Fruit fly (Drosophila melanogaster) whole organism, pupa: ENCODE measurements around the gene CG13060.

Experiments
- CG4496 ChIP-seq: fragments of 200-800 bp; sonication (Bioruptor generic); IDR thresholded peaks from 3 replicates; pipeline ENCODE4 v1.3.6; 2022; ENCODE audit warnings: missing biosample characterization, missing genetic modification characterization
- CG8301 ChIP-seq: fragments of 200-800 bp; sonication (Bioruptor generic); optimal IDR thresholded peaks from 2 replicates; lab custom pipeline; 2018; ENCODE audit warnings: missing biosample characterization, mild to moderate bottlenecking, missing genetic modification characterization
- Pif1A ChIP-seq: fragments of 200-800 bp; sonication (Bioruptor generic); optimal IDR thresholded peaks from 3 replicates; lab custom pipeline; 2016; ENCODE audit warnings: missing biosample characterization, missing genetic modification characterization
- Snoo ChIP-seq: fragments of 200-800 bp; sonication (Bioruptor generic); optimal IDR thresholded peaks from 3 replicates; lab custom pipeline; 2017; ENCODE audit warnings: missing biosample characterization, mild to moderate bottlenecking, missing genetic modification characterization, inconsistent platforms
- fd96Ca ChIP-seq: fragments of 200-800 bp; sonication (Bioruptor generic); IDR thresholded peaks from 3 replicates; pipeline ENCODE4 v1.3.6; 2022; ENCODE audit warnings: missing biosample characterization, missing genetic modification characterization
- gl ChIP-seq: fragments of 200-800 bp; sonication (Bioruptor generic); optimal IDR thresholded peaks from 2 replicates; lab custom pipeline; 2018; ENCODE audit warnings: missing biosample characterization, mild to moderate bottlenecking, missing genetic modification characterization

DNA sequence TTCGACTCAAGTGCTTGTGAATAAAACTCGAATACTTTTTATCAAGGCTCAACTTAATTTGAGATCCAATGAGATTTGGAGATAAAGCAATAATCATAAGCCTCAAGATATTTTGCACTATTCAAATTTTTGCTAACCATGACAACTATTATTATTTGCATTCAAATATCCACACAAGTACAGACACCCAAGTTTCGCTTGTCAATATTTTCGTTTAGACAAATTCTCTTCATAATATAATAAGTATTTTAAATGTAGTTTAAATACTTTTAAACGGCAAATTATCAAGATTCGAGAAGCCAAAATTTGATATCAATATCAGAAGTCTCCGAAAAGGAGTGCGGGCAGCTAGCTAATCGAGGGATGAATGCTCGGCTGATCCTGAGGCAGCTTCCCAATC lies 9.8 kb downstream of the CG13060 start, which contains the start of gene CG33061:
- no peak for TF ChIP-seq gl (tag; lab: Kevin White, UChicago)
- TF ChIP-seq fd96Ca (GFP tag; lab: Robert Waterston, UW) = no peak
- TF ChIP-seq CG8301 = no peak
- TF ChIP-seq Pif1A = no peak
- no peak for TF ChIP-seq CG4496 (GFP tag; lab: Robert Waterston, UW)
- TF ChIP-seq Snoo = no peak
